Worm (Caenorhabditis elegans): Measurements from ENCODE around the gene F36H5.17.

The F36H5.17 gene

DNA sequence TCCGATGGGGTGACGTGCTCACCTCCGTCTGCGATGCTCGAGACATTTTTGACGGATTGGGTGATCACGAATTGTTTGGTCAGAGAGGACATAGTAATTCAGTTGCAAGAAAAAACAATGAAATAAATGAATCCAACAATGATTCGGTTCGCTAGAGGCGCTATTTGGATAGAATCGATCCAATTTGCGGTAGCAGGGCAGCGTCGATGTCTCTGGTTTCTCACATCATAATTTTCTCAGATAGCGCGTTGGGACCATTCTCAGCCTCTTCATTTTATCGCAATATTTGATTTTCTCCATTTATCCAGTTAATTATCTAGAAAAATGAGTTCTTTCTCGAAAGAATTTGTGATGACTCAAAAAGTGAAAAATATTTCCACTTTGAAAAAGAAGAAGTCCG, 49.6 kb downstream of the F36H5.17 start, which contains the start of gene sdz-18:
sdz-18 (minus strand) TSS at position 101 of the 400 bp plus-strand sequence.
- TF ChIP-seq scrt-1 (GFP tag; IDR thresholded peaks at IDR 0.05) (no peak), tbx-37 (GFP tag; conservative IDR thresholded peaks at IDR 0.05) (no peak), tbx-11 (GFP tag; IDR thresholded peaks at IDR 0.05) (no peak), hmbx-1 (tag; optimal IDR thresholded peaks at IDR 0.05) (no peak), flt-1 (GFP tag; IDR thresholded peaks at IDR 0.05) (no peak), F13C5.2 (tag; optimal IDR thresholded peaks at IDR 0.05) (no peak), ama-1 (optimal IDR thresholded peaks at IDR 0.05) (no peak), hnd-1 (tag; optimal IDR thresholded peaks at IDR 0.05) (no peak), ceh-13 (GFP tag; optimal IDR thresholded peaks at IDR 0.05) (no peak), ets-7 (tag; optimal IDR thresholded peaks at IDR 0.05) (no peak), ceh-36 (tag; optimal IDR thresholded peaks at IDR 0.05) (no peak), B0310.2 (tag; optimal IDR thresholded peaks at IDR 0.05) (no peak), hmg-4 (GFP tag; optimal IDR thresholded peaks at IDR 0.05) (no peak), pes-1 (GFP tag; IDR thresholded peaks at IDR 0.05) (no peak), aly-1 (tag; optimal IDR thresholded peaks at IDR 0.05) (no peak), tra-4 (tag; optimal IDR thresholded peaks at IDR 0.05) (no peak), sea-1 (GFP tag; conservative IDR thresholded peaks at IDR 0.05) (no peak)
